Fruit fly (Drosophila melanogaster) whole organism, prepupa: ENCODE results near the gene CG43750.
A peak's percentile ranks its signal among the peaks of the same experiment; 100 is the strongest.

Experiments
- Blimp-1 ChIP-seq: fragments of 200-800 bp; sonication (Bioruptor generic); optimal IDR thresholded peaks from 3 replicates; lab custom pipeline; 2017; ENCODE audit warnings: missing biosample characterization, missing genetic modification characterization, mild to moderate bottlenecking, moderate library complexity, missing genetic modification reagents
- CG10631 ChIP-seq: fragments of 200-800 bp; sonication (Bioruptor generic); optimal IDR thresholded peaks from 2 replicates; lab custom pipeline; 2016; ENCODE audit warnings: missing biosample characterization, missing genetic modification characterization
- CG10669 ChIP-seq: fragments of 200-800 bp; sonication (Bioruptor generic); optimal IDR thresholded peaks from 3 replicates; lab custom pipeline; 2018; ENCODE audit warnings: missing biosample characterization, mild to moderate bottlenecking, missing genetic modification characterization, moderate library complexity
- CG32006 ChIP-seq: fragments of 200-800 bp; sonication (Bioruptor generic); optimal IDR thresholded peaks from 3 replicates; lab custom pipeline; 2017; ENCODE audit warnings: missing biosample characterization, mild to moderate bottlenecking, missing genetic modification characterization
- CG34406 ChIP-seq: fragments of 200-800 bp; sonication (Bioruptor generic); optimal IDR thresholded peaks from 3 replicates; lab custom pipeline; 2016; ENCODE audit warnings: missing biosample characterization, missing genetic modification characterization
- CG6163 ChIP-seq: fragments of 200-800 bp; sonication (Bioruptor generic); IDR thresholded peaks from 3 replicates; pipeline ENCODE4 v1.3.6; 2022; ENCODE audit warnings: missing biosample characterization, missing genetic modification characterization
- CG8319 ChIP-seq: fragments of 200-800 bp; sonication (Bioruptor generic); optimal IDR thresholded peaks from 3 replicates; lab custom pipeline; 2016; ENCODE audit warnings: missing biosample characterization, missing genetic modification characterization
- Eip75B ChIP-seq: fragments of 200-800 bp; sonication (Bioruptor generic); optimal IDR thresholded peaks from 3 replicates; lab custom pipeline; 2016; ENCODE audit warnings: missing biosample characterization, missing genetic modification characterization
- Eip78C ChIP-seq: fragments of 200-800 bp; sonication (Bioruptor generic); peaks from one replicate; lab custom pipeline; 2016; ENCODE audit warnings: missing biosample characterization, missing genetic modification characterization
- Eip93F ChIP-seq: fragments of 200-800 bp; sonication (Bioruptor generic); optimal IDR thresholded peaks from 2 replicates; lab custom pipeline; 2016; ENCODE audit warnings: missing biosample characterization, mild to moderate bottlenecking, missing genetic modification characterization
- Gug ChIP-seq: fragments of 200-800 bp; sonication (Bioruptor generic); IDR thresholded peaks from 2 replicates; pipeline ENCODE4 v1.3.6; 2022; ENCODE audit warnings: missing biosample characterization, missing genetic modification characterization
- Hr39 ChIP-seq: fragments of 200-800 bp; sonication (Bioruptor generic); optimal IDR thresholded peaks from 2 replicates; lab custom pipeline; 2016; ENCODE audit warnings: missing biosample characterization, missing genetic modification characterization
- Hr4 ChIP-seq: fragments of 200-800 bp; sonication (Bioruptor generic); optimal IDR thresholded peaks from 3 replicates; lab custom pipeline; 2016; ENCODE audit warnings: missing biosample characterization, missing genetic modification characterization
- Smox ChIP-seq: fragments of 200-800 bp; sonication (Bioruptor generic); optimal IDR thresholded peaks from 3 replicates; lab custom pipeline; 2016; ENCODE audit warnings: missing biosample characterization, missing genetic modification characterization
- Sox14 ChIP-seq: fragments of 200-800 bp; sonication (Bioruptor generic); optimal IDR thresholded peaks from 3 replicates; lab custom pipeline; 2016; ENCODE audit warnings: missing biosample characterization, missing genetic modification characterization
- achi ChIP-seq: fragments of 200-800 bp; sonication (Bioruptor generic); optimal IDR thresholded peaks from 3 replicates; lab custom pipeline; 2016; ENCODE audit warnings: missing biosample characterization, missing genetic modification characterization
- acj6 ChIP-seq: fragments of 200-800 bp; sonication (Bioruptor generic); optimal IDR thresholded peaks from 3 replicates; lab custom pipeline; 2016; ENCODE audit warnings: missing biosample characterization, missing genetic modification characterization
- cyc ChIP-seq: fragments of 200-800 bp; sonication (Bioruptor generic); optimal IDR thresholded peaks from 3 replicates; lab custom pipeline; 2016; ENCODE audit warnings: missing biosample characterization, missing genetic modification characterization
- eg ChIP-seq: fragments of 200-800 bp; sonication (Bioruptor generic); IDR thresholded peaks from 3 replicates; pipeline ENCODE4 v1.3.6; 2022; ENCODE audit warnings: missing biosample characterization, missing genetic modification characterization
- esn ChIP-seq: fragments of 200-800 bp; sonication (Bioruptor generic); optimal IDR thresholded peaks from 2 replicates; lab custom pipeline; 2016; ENCODE audit warnings: missing biosample characterization, mild to moderate bottlenecking, missing genetic modification characterization, moderate library complexity
- fkh ChIP-seq: fragments of 200-800 bp; sonication (Bioruptor generic); optimal IDR thresholded peaks from 3 replicates; lab custom pipeline; 2017; ENCODE audit warnings: missing biosample characterization, mild to moderate bottlenecking, missing genetic modification characterization, moderate library complexity
- net ChIP-seq: fragments of 200-800 bp; sonication (Bioruptor generic); optimal IDR thresholded peaks from 3 replicates; lab custom pipeline; 2016; ENCODE audit warnings: missing biosample characterization, missing genetic modification characterization
- pdm3 ChIP-seq: fragments of 200-800 bp; sonication (Bioruptor generic); optimal IDR thresholded peaks from 3 replicates; lab custom pipeline; 2016; ENCODE audit warnings: missing biosample characterization, missing genetic modification characterization
- spab ChIP-seq: fragments of 200-800 bp; sonication (Bioruptor generic); optimal IDR thresholded peaks from 2 replicates; lab custom pipeline; 2017; ENCODE audit warnings: missing biosample characterization, mild to moderate bottlenecking, missing genetic modification characterization, missing genetic modification reagents
- svp ChIP-seq: fragments of 200-800 bp; sonication (Bioruptor generic); peaks from one replicate; lab custom pipeline; 2016; ENCODE audit warnings: missing biosample characterization, missing genetic modification characterization
- topi ChIP-seq: fragments of 200-800 bp; sonication (Bioruptor generic); optimal IDR thresholded peaks from 3 replicates; lab custom pipeline; 2016; ENCODE audit warnings: missing biosample characterization, missing genetic modification characterization
- vri ChIP-seq: fragments of 200-800 bp; sonication (Bioruptor generic); optimal IDR thresholded peaks from 3 replicates; lab custom pipeline; 2016; ENCODE audit warnings: missing biosample characterization, mild to moderate bottlenecking, missing genetic modification characterization

CG43750 gene

dm6 chr2L:2361893-2362807, 28.3 kb downstream of the CG43750 start:
- TF ChIP-seq acj6 (GFP tag; lab: Kevin White, UChicago) (no peak), CG6163 (GFP tag; lab: Robert Waterston, UW) (no peak), svp (peak; percentile 71), Sox14 (GFP tag; lab: Kevin White, UChicago) (no peak), Eip78C (GFP tag; lab: Kevin White, UChicago) (peak; percentile 63)

dm6 chr2L:2357228-2357656, 33.2 kb downstream of the CG43750 start, which contains the start of gene CG9967:
Gene CG9967 (minus strand): TSS chr2L:2357356.
- no peak for TF ChIP-seq CG8319 (GFP tag; lab: Kevin White, UChicago)
- TF ChIP-seq topi (GFP tag; lab: Kevin White, UChicago): peak; percentile 13
- no peak for TF ChIP-seq Hr4 (GFP tag; lab: Kevin White, UChicago)
- TF ChIP-seq Eip93F (GFP tag; lab: Kevin White, UChicago): peak; percentile 37
- TF ChIP-seq Eip78C (GFP tag; lab: Kevin White, UChicago): peak; percentile 60
- peak; percentile 19 for TF ChIP-seq vri (GFP tag; lab: Kevin White, UChicago)
- no peak for TF ChIP-seq spab (GFP tag; lab: Kevin White, UChicago)
- no peak for TF ChIP-seq cyc
- TF ChIP-seq Hr39 (GFP tag; lab: Kevin White, UChicago): no peak
- no peak for TF ChIP-seq Eip75B
- TF ChIP-seq pdm3 (GFP tag; lab: Kevin White, UChicago): peak; percentile 14
- TF ChIP-seq fkh (GFP tag; lab: Kevin White, UChicago): peak; percentile 52
- TF ChIP-seq net (GFP tag; lab: Kevin White, UChicago): no peak
- no peak for TF ChIP-seq CG34406
- TF ChIP-seq CG6163 (GFP tag; lab: Robert Waterston, UW): no peak
- TF ChIP-seq acj6 (GFP tag; lab: Kevin White, UChicago): peak; percentile 11
- TF ChIP-seq CG10669 (GFP tag; lab: Kevin White, UChicago): no peak
- no peak for TF ChIP-seq Blimp-1 (GFP tag; lab: Kevin White, UChicago)
- no peak for TF ChIP-seq Smox (GFP tag; lab: Kevin White, UChicago)
- TF ChIP-seq CG10631 (GFP tag; lab: Kevin White, UChicago): no peak
- TF ChIP-seq, all 60 proteins: peak for 7

dm6 chr2L:2348479-2348878, 42.0 kb downstream of the CG43750 start:
- TF ChIP-seq Eip78C (GFP tag; lab: Kevin White, UChicago): no peak
- no peak for TF ChIP-seq Blimp-1 (GFP tag; lab: Kevin White, UChicago)
- TF ChIP-seq esn: no peak
- TF ChIP-seq CG32006: no peak
- TF ChIP-seq fkh (GFP tag; lab: Kevin White, UChicago): no peak
- no peak for TF ChIP-seq achi
- TF ChIP-seq Gug (GFP tag; lab: Robert Waterston, UW): no peak
- TF ChIP-seq Eip93F (GFP tag; lab: Kevin White, UChicago): no peak
- no peak for TF ChIP-seq Hr4 (GFP tag; lab: Kevin White, UChicago)
- no peak for TF ChIP-seq eg (GFP tag; lab: Robert Waterston, UW)
